Worm (Caenorhabditis elegans) whole organism, young adult: Measurements from ENCODE around the gene srh-71.
"Not testable (repeated sequence)": the region's sequence is repeated elsewhere in the genome, so short reads cannot be mapped to it uniquely, and the experiment has no call there.

Experiments
- B0019.2 ChIP-seq: fragments of 200-800 bp; sonication (Bioruptor generic); conservative IDR thresholded peaks from 2 replicates; pipeline ENCODE4 v1.3.6; 2022; ENCODE audit warnings: missing genetic modification reagents, missing genetic modification characterization, missing compliant biosample characterization
- C06A6.2 ChIP-seq: fragments of 200-800 bp; sonication (Bioruptor generic); conservative IDR thresholded peaks from 2 replicates; pipeline ENCODE4 v1.3.6; 2022; ENCODE audit warnings: missing genetic modification characterization, missing compliant biosample characterization
- F10E7.11 ChIP-seq: sonication (generic microtip); optimal IDR thresholded peaks from 2 replicates; lab custom pipeline; 2017; ENCODE audit warnings: mild to moderate bottlenecking, missing genetic modification characterization, moderate library complexity, missing compliant biosample characterization
- F22D6.2 ChIP-seq: sonication (generic microtip); optimal IDR thresholded peaks from 2 replicates; lab custom pipeline; 2016; ENCODE audit warnings: mild to moderate bottlenecking, missing genetic modification characterization, missing compliant biosample characterization
- F37B4.10 ChIP-seq: fragments of 200-800 bp; sonication (Bioruptor generic); IDR thresholded peaks from 2 replicates; pipeline ENCODE4 v1.3.6; 2022; ENCODE audit warnings: missing genetic modification characterization, missing compliant biosample characterization
- F39B2.1 ChIP-seq: fragments of 200-800 bp; sonication (Bioruptor generic); IDR thresholded peaks from 2 replicates; pipeline ENCODE4 v1.3.6; 2022; ENCODE audit warnings: missing genetic modification reagents, missing genetic modification characterization, missing compliant biosample characterization
- F57A8.1 ChIP-seq: fragments of 200-800 bp; sonication (Bioruptor generic); optimal IDR thresholded peaks from 2 replicates; lab custom pipeline; 2018; ENCODE audit warnings: mild to moderate bottlenecking, missing genetic modification characterization, moderate library complexity, missing compliant biosample characterization
- akir-1 ChIP-seq: fragments of 200-800 bp; sonication (Bioruptor generic); optimal IDR thresholded peaks from 2 replicates; lab custom pipeline; 2018; ENCODE audit warnings: mild to moderate bottlenecking, missing genetic modification characterization, moderate library complexity, missing compliant biosample characterization
- athp-1 ChIP-seq: sonication (generic microtip); optimal IDR thresholded peaks from 2 replicates; lab custom pipeline; 2017; ENCODE audit warnings: mild to moderate bottlenecking, missing genetic modification characterization, missing compliant biosample characterization
- attf-3 ChIP-seq: fragments of 200-800 bp; sonication (Bioruptor generic); conservative IDR thresholded peaks from 2 replicates; pipeline ENCODE4 v1.3.6; 2022; ENCODE audit warnings: missing genetic modification reagents, missing genetic modification characterization, missing compliant biosample characterization
- attf-5 ChIP-seq: fragments of 200-800 bp; sonication (Bioruptor generic); optimal IDR thresholded peaks from 2 replicates; lab custom pipeline; 2018; ENCODE audit warnings: mild to moderate bottlenecking, missing genetic modification characterization, missing compliant biosample characterization
- ccch-3 ChIP-seq: fragments of 200-800 bp; sonication (Bioruptor generic); optimal IDR thresholded peaks from 2 replicates; lab custom pipeline; 2018; ENCODE audit warnings: mild to moderate bottlenecking, missing genetic modification characterization, missing compliant biosample characterization
- ceh-100 ChIP-seq: fragments of 200-800 bp; sonication (Bioruptor generic); IDR thresholded peaks from 2 replicates; pipeline ENCODE4 v1.3.6; 2022; ENCODE audit warnings: missing genetic modification reagents, missing genetic modification characterization, missing compliant biosample characterization
- dox-1 ChIP-seq: fragments of 200-800 bp; sonication (Bioruptor generic); IDR thresholded peaks from 2 replicates; pipeline ENCODE4 v1.3.6; 2022; ENCODE audit warnings: missing genetic modification reagents, missing genetic modification characterization, missing compliant biosample characterization
- egl-44 ChIP-seq: fragments of 200-800 bp; sonication (Bioruptor generic); IDR thresholded peaks from 2 replicates; pipeline ENCODE4 v1.3.6; 2022; ENCODE audit warnings: missing genetic modification reagents, missing genetic modification characterization, missing compliant biosample characterization
- ekl-4 ChIP-seq: fragments of 200-800 bp; sonication (Bioruptor generic); IDR thresholded peaks from 2 replicates; pipeline ENCODE4 v1.3.6; 2022; ENCODE audit warnings: missing genetic modification reagents, missing genetic modification characterization, missing compliant biosample characterization
- fkh-3 ChIP-seq: sonication (generic microtip); optimal IDR thresholded peaks from 2 replicates; lab custom pipeline; 2016; ENCODE audit warnings: mild to moderate bottlenecking, missing genetic modification characterization, missing compliant biosample characterization
- him-1 ChIP-seq: sonication (generic microtip); optimal IDR thresholded peaks from 2 replicates; lab custom pipeline; 2016; ENCODE audit warnings: missing genotype, missing genetic modification reagents, missing genetic modification characterization, missing compliant biosample characterization
- let-526 ChIP-seq: fragments of 200-800 bp; sonication (Bioruptor generic); IDR thresholded peaks from 2 replicates; pipeline ENCODE4 v1.3.6; 2022; ENCODE audit warnings: missing genetic modification reagents, missing genetic modification characterization, missing compliant biosample characterization
- lsl-1 ChIP-seq: fragments of 200-800 bp; sonication (Bioruptor generic); optimal IDR thresholded peaks from 2 replicates; lab custom pipeline; 2018; ENCODE audit warnings: mild to moderate bottlenecking, missing genetic modification characterization, moderate library complexity, missing compliant biosample characterization
- madf-10 ChIP-seq: sonication (generic microtip); optimal IDR thresholded peaks from 2 replicates; lab custom pipeline; 2016; ENCODE audit warnings: mild to moderate bottlenecking, missing genetic modification characterization, missing compliant biosample characterization
- madf-3 ChIP-seq: fragments of 200-800 bp; sonication (Bioruptor generic); IDR thresholded peaks from 2 replicates; pipeline ENCODE4 v1.3.6; 2022; ENCODE audit warnings: missing genetic modification reagents, missing genetic modification characterization, missing compliant biosample characterization
- madf-8 ChIP-seq: fragments of 200-800 bp; sonication (Bioruptor generic); conservative IDR thresholded peaks from 2 replicates; pipeline ENCODE4 v1.3.6; 2022; ENCODE audit warnings: missing genetic modification reagents, missing genetic modification characterization, missing compliant biosample characterization
- nfya-1 ChIP-seq: sonication (generic microtip); optimal IDR thresholded peaks from 2 replicates; lab custom pipeline; 2017; ENCODE audit warnings: antibody characterized with exemption, missing compliant biosample characterization, missing genetic modification characterization, borderline replicate concordance; ENCODE audit not compliant: insufficient read depth
- nfyb-1 ChIP-seq: fragments of 200-800 bp; sonication (Bioruptor generic); IDR thresholded peaks from 2 replicates; pipeline ENCODE4 v1.3.6; 2022; ENCODE audit warnings: missing genetic modification reagents, missing genetic modification characterization, missing compliant biosample characterization
- nhr-120 ChIP-seq: fragments of 200-800 bp; sonication (Bioruptor generic); IDR thresholded peaks from 2 replicates; pipeline ENCODE4 v1.3.6; 2022; ENCODE audit warnings: missing genetic modification characterization, missing compliant biosample characterization
- nhr-179 ChIP-seq: sonication (generic microtip); optimal IDR thresholded peaks from 2 replicates; lab custom pipeline; 2016; ENCODE audit warnings: mild to moderate bottlenecking, missing genetic modification characterization, missing compliant biosample characterization
- pbrm-1 ChIP-seq: fragments of 200-800 bp; sonication (Bioruptor generic); IDR thresholded peaks from 2 replicates; pipeline ENCODE4 v1.3.6; 2022; ENCODE audit warnings: missing genetic modification reagents, missing genetic modification characterization, missing compliant biosample characterization
- pha-4 ChIP-seq: fragments of 150-350 bp; sonication (generic microtip); optimal IDR thresholded peaks from 2 replicates; lab custom pipeline; 2014; ENCODE audit warnings: missing biosample characterization, missing genetic modification reagents, missing genetic modification characterization
- sdz-38 ChIP-seq: sonication (generic microtip); optimal IDR thresholded peaks from 2 replicates; lab custom pipeline; 2016; ENCODE audit warnings: missing genotype, missing genetic modification characterization, missing compliant biosample characterization
- snpc-3.4 ChIP-seq: sonication (generic microtip); optimal IDR thresholded peaks from 2 replicates; lab custom pipeline; 2017; ENCODE audit warnings: missing genetic modification characterization, mild to moderate bottlenecking, missing compliant biosample characterization, antibody characterized with exemption, moderate library complexity, missing genotype, missing genetic modification reagents
- somi-1 ChIP-seq: fragments of 200-800 bp; sonication (Bioruptor generic); optimal IDR thresholded peaks from 2 replicates; lab custom pipeline; 2018; ENCODE audit warnings: mild to moderate bottlenecking, missing genetic modification characterization, missing compliant biosample characterization
- tbp1 ChIP-seq: fragments of 200-800 bp; sonication (Bioruptor generic); optimal IDR thresholded peaks from 2 replicates; lab custom pipeline; 2018; ENCODE audit warnings: mild to moderate bottlenecking, missing genetic modification characterization, missing compliant biosample characterization
- xnd-1 ChIP-seq: sonication (generic microtip); optimal IDR thresholded peaks from 2 replicates; lab custom pipeline; 2016; ENCODE audit warnings: missing genotype, missing genetic modification reagents, missing genetic modification characterization, missing compliant biosample characterization
- ztf-22 ChIP-seq: fragments of 200-800 bp; sonication (Bioruptor generic); optimal IDR thresholded peaks from 2 replicates; lab custom pipeline; 2018; ENCODE audit warnings: mild to moderate bottlenecking, missing genetic modification characterization, moderate library complexity, missing compliant biosample characterization
- ztf-26 ChIP-seq: sonication (generic microtip); optimal IDR thresholded peaks from 2 replicates; lab custom pipeline; 2017; ENCODE audit warnings: missing genetic modification characterization, missing compliant biosample characterization
- ztf-3 ChIP-seq: fragments of 200-800 bp; sonication (Bioruptor generic); optimal IDR thresholded peaks from 2 replicates; lab custom pipeline; 2018; ENCODE audit warnings: mild to moderate bottlenecking, missing genetic modification characterization, missing compliant biosample characterization

Gene srh-71

DNA sequence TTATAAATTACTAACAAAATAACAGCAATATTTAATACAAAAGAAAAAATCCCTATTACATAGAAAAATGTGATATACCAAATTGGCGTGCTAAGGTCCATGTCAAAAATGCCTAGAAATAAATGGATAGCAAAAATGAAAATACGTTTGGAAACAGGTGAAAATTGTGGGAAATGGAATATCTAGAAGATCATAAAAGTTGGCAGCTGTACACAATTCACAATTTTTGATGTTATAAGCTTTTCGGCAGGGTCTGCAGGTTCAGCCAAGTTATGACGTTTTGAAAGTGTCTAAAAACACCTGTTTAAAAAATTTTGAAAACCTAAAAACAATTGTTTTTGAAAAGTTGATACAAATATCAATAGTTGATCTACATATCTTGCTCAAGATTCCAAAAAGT, 19.5 kb downstream of the srh-71 start, which contains the start of gene sri-42:
TSS of gene sri-42 (minus strand) at position 101 of the 400 bp plus-strand sequence.
- not testable (repeated sequence) for TF ChIP-seq F22D6.2 (tag; lab: Kevin White, UChicago); ekl-4 (GFP tag; lab: Robert Waterston, UW); madf-10 (tag; lab: Kevin White, UChicago)
- TF ChIP-seq, all 124 proteins: peak for 0; not testable (repeated sequence) for 124

DNA sequence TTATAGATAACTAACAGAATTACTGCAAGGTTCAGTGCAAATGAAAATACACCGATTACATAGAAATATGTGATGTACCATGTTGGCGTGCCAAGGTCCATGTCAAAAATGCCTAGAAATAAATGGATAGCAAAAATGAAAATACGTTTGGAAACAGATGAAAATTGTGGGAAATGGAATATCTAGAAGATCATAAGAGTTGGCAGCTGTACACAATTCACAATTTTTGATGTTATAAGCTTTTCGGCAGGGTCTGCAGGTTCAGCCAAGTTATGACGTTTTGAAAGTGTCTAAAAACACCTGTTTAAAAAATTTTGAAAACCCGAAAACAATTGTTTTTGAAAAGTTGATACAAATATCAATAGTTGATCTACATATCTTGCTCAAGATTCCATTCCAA, 21.2 kb downstream of the srh-71 start, which contains the start of gene sri-43:
TSS of gene sri-43 (minus strand) at position 101 of the 400 bp plus-strand sequence.
- not testable (repeated sequence) for TF ChIP-seq let-526 (GFP tag; lab: Robert Waterston, UW); fkh-3 (tag; lab: Kevin White, UChicago); pha-4 (tag; lab: Kevin White, UChicago)

DNA sequence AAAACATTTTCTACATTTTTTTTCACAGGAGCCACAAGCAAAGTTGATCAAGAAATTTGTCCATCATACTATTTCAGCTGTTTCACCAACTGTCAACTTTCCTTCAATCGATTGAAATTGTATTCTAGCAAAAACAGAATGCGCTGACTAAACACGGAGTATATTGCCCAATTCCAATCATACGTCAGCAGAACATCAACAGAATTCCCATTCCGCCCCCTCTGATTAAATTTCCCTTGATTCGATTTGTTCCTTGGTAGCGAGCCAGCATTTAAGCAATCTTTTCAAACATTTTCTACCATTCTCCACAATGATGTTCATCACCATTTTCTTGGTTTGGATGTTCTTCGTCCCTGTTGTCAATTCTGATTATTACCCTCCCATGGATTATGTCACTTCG, 22.5 kb downstream of the srh-71 start, which contains the start of gene T10D4.15:
TSS of gene T10D4.15 (plus strand) at position 301 of the 400 bp plus-strand sequence.
- no peak for TF ChIP-seq F22D6.2 (tag; lab: Kevin White, UChicago)
- no peak for TF ChIP-seq F37B4.10 (GFP tag; lab: Robert Waterston, UW)
- TF ChIP-seq ztf-22 (GFP tag; lab: Kevin White, UChicago), result no peak

DNA sequence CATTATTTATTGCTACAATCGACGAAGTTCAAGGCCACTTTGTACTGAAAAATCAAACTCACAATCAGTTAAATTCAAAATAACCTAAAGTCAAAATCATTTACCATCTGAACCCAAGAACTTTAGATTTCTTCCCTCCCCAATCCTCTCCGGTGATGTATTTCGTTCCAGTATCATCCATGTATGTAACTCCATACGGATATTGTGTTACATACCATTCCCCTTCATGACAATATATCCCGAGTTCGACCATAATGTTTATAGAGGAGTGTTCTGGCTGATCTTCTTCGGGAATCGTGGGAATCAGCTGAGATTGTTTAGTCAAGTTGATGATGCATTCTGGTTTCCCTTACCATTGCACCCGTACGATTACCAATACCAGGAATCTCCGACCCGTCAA, 25.1 kb downstream of the srh-71 start:
- TF ChIP-seq fkh-3 (tag; lab: Kevin White, UChicago) (no peak), egl-44 (GFP tag; lab: Robert Waterston, UW) (no peak), madf-10 (tag; lab: Kevin White, UChicago) (no peak), F39B2.1 (no peak), somi-1 (GFP tag; lab: Kevin White, UChicago) (no peak), xnd-1 (tag; lab: Kevin White, UChicago) (no peak), dox-1 (GFP tag; lab: Robert Waterston, UW) (no peak), attf-5 (GFP tag; lab: Kevin White, UChicago) (no peak), B0019.2 (GFP tag; lab: Robert Waterston, UW) (no peak), lsl-1 (no peak)

DNA sequence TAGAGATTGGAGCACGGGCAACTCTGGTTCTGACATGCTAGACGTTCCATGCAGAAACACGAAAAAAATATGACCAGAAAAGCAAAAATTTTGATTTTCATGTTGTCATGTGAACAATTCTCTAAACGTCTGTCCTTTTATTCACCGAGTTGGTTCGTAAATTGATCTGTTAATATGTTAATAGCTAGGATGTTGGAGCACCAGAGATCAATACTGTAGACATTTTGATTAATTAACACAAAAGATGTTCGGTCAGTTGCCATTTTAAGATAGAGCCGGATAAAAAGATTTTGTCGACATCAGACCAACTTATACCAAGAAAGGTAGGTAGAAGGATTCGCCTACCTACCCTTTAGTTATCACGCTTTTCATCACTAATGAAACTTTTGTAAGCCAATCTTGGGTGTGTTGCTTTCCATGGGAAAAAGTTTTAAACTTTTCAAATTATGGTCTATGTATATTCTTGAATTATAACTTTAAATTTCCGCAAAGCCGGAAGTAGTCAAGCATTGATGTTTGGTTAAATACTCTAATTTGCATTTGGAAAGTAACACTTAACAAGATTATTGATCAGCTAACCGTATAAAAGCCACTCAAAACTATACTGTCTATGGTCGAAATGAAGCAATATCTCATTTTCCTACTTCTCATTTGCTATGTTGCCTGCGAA, 26.4 kb downstream of the srh-71 start, which contains the start of the genes T10D4.11 and T10D4.1:
TSS of gene T10D4.11 (minus strand) at position 101 of the 670 bp plus-strand sequence.
TSS of gene T10D4.1 (plus strand) at position 620 of the 670 bp plus-strand sequence.
- TF ChIP-seq F10E7.11 (tag; lab: Kevin White, UChicago), result no peak
- TF ChIP-seq ceh-100, result no peak
- no peak for TF ChIP-seq pbrm-1 (GFP tag; lab: Robert Waterston, UW)
- TF ChIP-seq F22D6.2 (tag; lab: Kevin White, UChicago), result no peak
- no peak for TF ChIP-seq ztf-26 (tag; lab: Kevin White, UChicago)

DNA sequence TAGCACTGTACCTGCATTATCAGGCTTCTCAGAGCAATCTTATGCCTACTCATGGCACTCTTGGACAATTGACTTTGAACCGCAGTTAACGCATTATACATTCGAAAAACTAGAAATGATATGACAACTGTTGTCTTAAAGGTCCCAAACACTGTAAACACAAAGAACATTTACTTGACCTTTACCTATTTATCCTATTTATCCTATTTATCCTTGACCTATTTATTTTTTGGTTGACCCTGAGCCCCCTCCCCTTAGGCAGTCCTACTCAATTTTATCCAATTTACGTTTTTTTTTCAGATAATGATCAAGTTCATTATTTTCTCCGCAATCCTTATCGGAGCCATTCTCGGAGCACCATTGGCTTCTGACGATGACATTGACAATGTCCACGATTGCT, 28.3 kb downstream of the srh-71 start, which contains the start of the genes T10D4.14 and T10D4.19:
TSS of gene T10D4.14 (minus strand) at position 101 of the 400 bp plus-strand sequence.
TSS of gene T10D4.19 (plus strand) at position 304 of the 400 bp plus-strand sequence.
- TF ChIP-seq sdz-38 (tag; lab: Kevin White, UChicago), result no peak
- TF ChIP-seq ccch-3 (GFP tag; lab: Kevin White, UChicago), result no peak
- no peak for TF ChIP-seq C06A6.2
- no peak for TF ChIP-seq tbp1
- no peak for TF ChIP-seq ztf-3 (GFP tag; lab: Kevin White, UChicago)
- no peak for TF ChIP-seq madf-8 (GFP tag; lab: Robert Waterston, UW)
- no peak for TF ChIP-seq nfyb-1 (GFP tag; lab: Robert Waterston, UW)
- TF ChIP-seq snpc-3.4 (tag; lab: Kevin White, UChicago), result no peak
- TF ChIP-seq madf-3 (GFP tag; lab: Robert Waterston, UW), result no peak
- no peak for TF ChIP-seq nhr-120 (GFP tag; lab: Robert Waterston, UW)
- no peak for TF ChIP-seq athp-1 (tag; lab: Kevin White, UChicago)
- no peak for TF ChIP-seq nfya-1
- TF ChIP-seq him-1 (tag; lab: Kevin White, UChicago), result no peak
- no peak for TF ChIP-seq attf-3 (GFP tag; lab: Robert Waterston, UW)
- TF ChIP-seq akir-1 (GFP tag; lab: Kevin White, UChicago), result no peak
- no peak for TF ChIP-seq nhr-179
- TF ChIP-seq F57A8.1 (GFP tag; lab: Kevin White, UChicago), result no peak
